Fruit fly (Drosophila melanogaster) whole organism, embryonic: Measurements from ENCODE around the gene CG33124.

Experiments used
- Aef1 ChIP-seq: fragments of 200-800 bp; sonication (Bioruptor generic); IDR thresholded peaks from 3 replicates; pipeline ENCODE4 v1.3.6; 2022; ENCODE audit warnings: missing biosample characterization, missing genetic modification characterization
- CG11696 ChIP-seq: fragments of 200-800 bp; sonication (Bioruptor generic); IDR thresholded peaks from 2 replicates; pipeline ENCODE4 v1.3.6; 2022; ENCODE audit warnings: missing biosample characterization, missing genetic modification characterization
- CG1233 ChIP-seq: fragments of 200-800 bp; sonication (Bioruptor generic); optimal IDR thresholded peaks from 4 replicates; lab custom pipeline; 2018; ENCODE audit warnings: missing biosample characterization, mild to moderate bottlenecking, missing genetic modification characterization
- CG12769 ChIP-seq: fragments of 200-800 bp; sonication (Bioruptor generic); optimal IDR thresholded peaks from 2 replicates; lab custom pipeline; 2019; ENCODE audit warnings: missing biosample characterization, mild to moderate bottlenecking, missing genetic modification characterization, moderate library complexity
- CG14441 ChIP-seq: fragments of 200-800 bp; sonication (Bioruptor generic); IDR thresholded peaks from 2 replicates; pipeline ENCODE4 v1.3.6; 2022; ENCODE audit warnings: missing biosample characterization, missing genetic modification characterization
- CG1529 ChIP-seq: fragments of 200-800 bp; sonication (Bioruptor generic); optimal IDR thresholded peaks from 3 replicates; lab custom pipeline; 2018; ENCODE audit warnings: missing biosample characterization, missing genetic modification characterization
- CG18476 ChIP-seq: fragments of 200-800 bp; sonication (Bioruptor generic); optimal IDR thresholded peaks from 2 replicates; lab custom pipeline; 2016; ENCODE audit warnings: missing biosample characterization, mild to moderate bottlenecking, missing genetic modification characterization
- CG2875 ChIP-seq: fragments of 200-800 bp; sonication (Bioruptor generic); optimal IDR thresholded peaks from 2 replicates; lab custom pipeline; 2017; ENCODE audit warnings: missing biosample characterization, mild to moderate bottlenecking, missing genetic modification characterization, missing genetic modification reagents
- CG3163 ChIP-seq: fragments of 200-800 bp; sonication (Bioruptor generic); optimal IDR thresholded peaks from 3 replicates; lab custom pipeline; 2016; ENCODE audit warnings: missing biosample characterization, missing genetic modification characterization
- CG33557 ChIP-seq: fragments of 200-800 bp; sonication (Bioruptor generic); optimal IDR thresholded peaks from 2 replicates; lab custom pipeline; 2019; ENCODE audit warnings: missing biosample characterization, mild to moderate bottlenecking, missing genetic modification characterization, moderate library complexity
- CG34224 ChIP-seq: fragments of 200-800 bp; sonication (Bioruptor generic); IDR thresholded peaks from 3 replicates; pipeline ENCODE4 v1.3.6; 2022; ENCODE audit warnings: missing biosample characterization, missing genetic modification characterization; ENCODE audit not compliant: partially characterized antibody
- CG3726 ChIP-seq: fragments of 200-800 bp; sonication (Bioruptor generic); IDR thresholded peaks from 3 replicates; pipeline ENCODE4, ENCODE4 v1.3.6; 2022; ENCODE audit warnings: missing biosample characterization, missing genetic modification characterization
- CG42726 ChIP-seq: fragments of 200-800 bp; sonication (Bioruptor generic); IDR thresholded peaks from 2 replicates; pipeline ENCODE4 v1.3.6; 2022; ENCODE audit warnings: missing biosample characterization, missing genetic modification characterization; ENCODE audit not compliant: partially characterized antibody
- CG4360 ChIP-seq: fragments of 200-800 bp; sonication (Bioruptor generic); IDR thresholded peaks from 2 replicates; pipeline ENCODE4 v1.3.6; 2022; ENCODE audit warnings: missing biosample characterization, missing genetic modification characterization
- CG43689 ChIP-seq: fragments of 200-800 bp; sonication (Bioruptor generic); IDR thresholded peaks from 2 replicates; pipeline ENCODE4 v1.3.6; 2022; ENCODE audit warnings: missing biosample characterization, missing genetic modification characterization
- CG4404 ChIP-seq: fragments of 200-800 bp; sonication (Bioruptor generic); IDR thresholded peaks from 2 replicates; pipeline ENCODE4 v1.3.6; 2022; ENCODE audit warnings: missing biosample characterization, missing genetic modification characterization
- CG4820 ChIP-seq: fragments of 200-800 bp; sonication (Bioruptor generic); optimal IDR thresholded peaks from 3 replicates; lab custom pipeline; 2016; ENCODE audit warnings: missing biosample characterization, missing genetic modification characterization
- CG4854 ChIP-seq: fragments of 200-800 bp; sonication (Bioruptor generic); optimal IDR thresholded peaks from 2 replicates; lab custom pipeline; 2016; ENCODE audit warnings: missing biosample characterization, missing genetic modification characterization, inconsistent platforms
- CG6254 ChIP-seq: fragments of 200-800 bp; sonication (Bioruptor generic); optimal IDR thresholded peaks from 3 replicates; lab custom pipeline; 2017; ENCODE audit warnings: mild to moderate bottlenecking, missing biosample characterization, missing genetic modification reagents, missing genetic modification characterization
- CG6272 ChIP-seq: fragments of 200-800 bp; sonication (Bioruptor generic); IDR thresholded peaks from 2 replicates; pipeline ENCODE4 v1.3.6; 2022; ENCODE audit warnings: missing biosample characterization, missing genetic modification characterization
- CG7271 ChIP-seq: fragments of 200-800 bp; sonication (Bioruptor generic); optimal IDR thresholded peaks from 2 replicates; lab custom pipeline; 2018; ENCODE audit warnings: missing biosample characterization, mild to moderate bottlenecking, missing genetic modification characterization, moderate library complexity
- Dip2 ChIP-seq: fragments of 200-800 bp; sonication (Bioruptor generic); IDR thresholded peaks from 2 replicates; pipeline ENCODE4 v1.3.6; 2022; ENCODE audit warnings: missing biosample characterization, missing genetic modification characterization
- Dref ChIP-seq: fragments of 200-800 bp; sonication (Bioruptor generic); IDR thresholded peaks from 2 replicates; pipeline ENCODE4 v1.3.6; 2022; ENCODE audit warnings: missing biosample characterization, missing genetic modification characterization
- GATAe ChIP-seq: fragments of 200-800 bp; sonication (Bioruptor generic); conservative IDR thresholded peaks from 2 replicates; pipeline ENCODE4 v1.3.6; 2022; ENCODE audit warnings: missing biosample characterization, missing genetic modification characterization
- H15 ChIP-seq: fragments of 200-800 bp; sonication (Bioruptor generic); IDR thresholded peaks from 3 replicates; pipeline ENCODE4 v1.3.6; 2022; ENCODE audit warnings: missing biosample characterization, missing genetic modification characterization
- HHEX ChIP-seq: fragments of 200-800 bp; sonication (Bioruptor generic); optimal IDR thresholded peaks from 3 replicates; lab custom pipeline; 2017; ENCODE audit warnings: missing biosample characterization, mild to moderate bottlenecking, missing genetic modification characterization, missing genetic modification reagents
- HLHmδ ChIP-seq: fragments of 200-800 bp; sonication (Bioruptor generic); optimal IDR thresholded peaks from 2 replicates; lab custom pipeline; 2018; ENCODE audit warnings: missing biosample characterization, mild to moderate bottlenecking, missing genetic modification characterization, moderate library complexity
- Meics ChIP-seq: fragments of 200-800 bp; sonication (Bioruptor generic); optimal IDR thresholded peaks from 2 replicates; lab custom pipeline; 2017; ENCODE audit warnings: missing biosample characterization, mild to moderate bottlenecking, missing genetic modification characterization
- Pdp1 ChIP-seq, 2 experiments: fragments of 200-800 bp; sonication (Bioruptor generic); optimal IDR thresholded peaks; 3 replicates each; lab custom pipeline; 2016; ENCODE audit warnings: missing biosample characterization in 2 of 2, missing genetic modification characterization in 2 of 2, mild to moderate bottlenecking in 1 of 2, moderate library complexity in 1 of 2
- Rx ChIP-seq: fragments of 200-800 bp; sonication (Bioruptor generic); IDR thresholded peaks from 2 replicates; pipeline ENCODE4 v1.3.6; 2022; ENCODE audit warnings: missing biosample characterization, missing genetic modification characterization
- TFAM ChIP-seq: fragments of 200-800 bp; sonication (Bioruptor generic); optimal IDR thresholded peaks from 2 replicates; lab custom pipeline; 2017; ENCODE audit warnings: missing biosample characterization, missing genetic modification characterization, inconsistent platforms
- al ChIP-seq: fragments of 200-800 bp; sonication (Bioruptor generic); IDR thresholded peaks from 2 replicates; pipeline ENCODE4 v1.3.6; 2022; ENCODE audit warnings: missing biosample characterization, missing genetic modification characterization
- aop ChIP-seq: fragments of 200-800 bp; sonication (Bioruptor generic); IDR thresholded peaks from 2 replicates; pipeline ENCODE4 v1.3.6; 2022; ENCODE audit warnings: missing biosample characterization, missing genetic modification characterization
- bab2 ChIP-seq: fragments of 200-800 bp; sonication (Bioruptor generic); optimal IDR thresholded peaks from 2 replicates; lab custom pipeline; 2016; ENCODE audit warnings: missing biosample characterization, missing genetic modification characterization
- br ChIP-seq: fragments of >200 bp; optimal IDR thresholded peaks from 2 replicates; lab custom pipeline; 2017
- cato ChIP-seq: fragments of 200-800 bp; sonication (Bioruptor generic); optimal IDR thresholded peaks from 2 replicates; lab custom pipeline; 2016; ENCODE audit warnings: missing biosample characterization, missing genetic modification characterization, borderline replicate concordance
- chm ChIP-seq: fragments of 200-800 bp; sonication (Bioruptor generic); IDR thresholded peaks from 2 replicates; pipeline ENCODE4 v1.3.6; 2022; ENCODE audit warnings: missing biosample characterization, missing genetic modification characterization
- crc ChIP-seq: fragments of 200-800 bp; sonication (Bioruptor generic); optimal IDR thresholded peaks from 2 replicates; lab custom pipeline; 2016; ENCODE audit warnings: missing biosample characterization, missing genetic modification characterization
- ftz-f1 ChIP-seq: fragments of 200-800 bp; sonication (Bioruptor generic); optimal IDR thresholded peaks from 2 replicates; lab custom pipeline; 2016; ENCODE audit warnings: missing biosample characterization, missing genetic modification characterization
- ham ChIP-seq: fragments of 200-800 bp; sonication (Bioruptor generic); IDR thresholded peaks from 2 replicates; pipeline ENCODE4 v1.3.6; 2022; ENCODE audit warnings: missing biosample characterization, missing genetic modification characterization
- hth ChIP-seq: fragments of >200 bp; optimal IDR thresholded peaks from 2 replicates; lab custom pipeline; 2017; ENCODE audit warnings: inconsistent platforms
- ind ChIP-seq: fragments of 200-800 bp; sonication (Bioruptor generic); optimal IDR thresholded peaks from 3 replicates; lab custom pipeline; 2016; ENCODE audit warnings: missing biosample characterization, missing genetic modification characterization
- lmd ChIP-seq: fragments of 200-800 bp; sonication (Bioruptor generic); IDR thresholded peaks from 2 replicates; pipeline ENCODE4 v1.3.6; 2022; ENCODE audit warnings: missing biosample characterization, missing genetic modification characterization
- org-1 ChIP-seq: fragments of 200-800 bp; sonication (Bioruptor generic); optimal IDR thresholded peaks from 2 replicates; lab custom pipeline; 2017; ENCODE audit warnings: missing biosample characterization, missing genetic modification characterization
- pum ChIP-seq: fragments of 200-800 bp; sonication (Bioruptor generic); optimal IDR thresholded peaks from 2 replicates; lab custom pipeline; 2016; ENCODE audit warnings: missing biosample characterization, missing genetic modification characterization
- sc ChIP-seq, 3 experiments: fragments of >200 bp in 2 of 3; fragments of 200-800 bp in 1 of 3; sonication (Bioruptor generic) in 1 of 3; optimal IDR thresholded peaks; 2 replicates in 2 of 3; 3 replicates in 1 of 3; lab custom pipeline; 2017; ENCODE audit warnings: mild to moderate bottlenecking in 1 of 3, missing biosample characterization in 1 of 3, missing genetic modification characterization in 1 of 3, missing genetic modification reagents in 1 of 3
- sima ChIP-seq: fragments of 200-800 bp; sonication (Bioruptor generic); optimal IDR thresholded peaks from 2 replicates; lab custom pipeline; 2016; ENCODE audit warnings: missing biosample characterization, missing genetic modification characterization
- sr ChIP-seq: fragments of 200-800 bp; sonication (Bioruptor generic); IDR thresholded peaks from 3 replicates; pipeline ENCODE4 v1.3.6; 2022; ENCODE audit warnings: missing biosample characterization, missing genetic modification characterization
- stwl ChIP-seq: fragments of 200-800 bp; sonication (Bioruptor generic); optimal IDR thresholded peaks from 3 replicates; lab custom pipeline; 2018; ENCODE audit warnings: missing biosample characterization, mild to moderate bottlenecking, missing genetic modification characterization, moderate library complexity
- sug ChIP-seq: fragments of 200-800 bp; optimal IDR thresholded peaks from 2 replicates; lab custom pipeline; 2019; ENCODE audit warnings: missing biosample characterization, mild to moderate bottlenecking, missing genetic modification characterization, moderate library complexity
- tll ChIP-seq, 2 experiments: fragments of 200-800 bp in 1 of 2; fragments of >200 bp in 1 of 2; sonication (Bioruptor generic) in 1 of 2; optimal IDR thresholded peaks; 2 replicates each; lab custom pipeline; 2017 to 2019; ENCODE audit warnings: missing biosample characterization in 2 of 2, missing genetic modification characterization in 2 of 2, mild to moderate bottlenecking in 1 of 2, moderate library complexity in 1 of 2
- wor ChIP-seq: fragments of 200-800 bp; sonication (Bioruptor generic); IDR thresholded peaks from 2 replicates; pipeline ENCODE4 v1.3.6; 2022; ENCODE audit warnings: missing biosample characterization, missing genetic modification characterization

CG33124 gene

dm6 chr2L:2180120-2180539, 28.8 kb downstream of the CG33124 start (continued):
- TF ChIP-seq CG6254 (GFP tag; lab: Kevin White, UChicago) = peak; percentile 84
- TF ChIP-seq CG3163 = peak; percentile 9
- peak; percentile 74 for TF ChIP-seq bab2 (GFP tag; lab: Kevin White, UChicago)
- no peak for TF ChIP-seq hth
- peak; percentile 91 for TF ChIP-seq lmd (GFP tag; lab: Robert Waterston, UW)
- peak; percentile 3 for TF ChIP-seq sug (tag; lab: Kevin White, UChicago)
- peak; percentile 89 for TF ChIP-seq CG12769
- peak; percentile 75 for TF ChIP-seq al
- peak; percentile 62 for TF ChIP-seq GATAe (GFP tag; lab: Robert Waterston, UW)
- TF ChIP-seq Dip2 (GFP tag; lab: Robert Waterston, UW) = 0 out of 2 replicates have a peak, but pooled peaks have one; percentile 19
- TF ChIP-seq org-1 (GFP tag; lab: Kevin White, UChicago) = peak; percentile 76
- no peak for TF ChIP-seq stwl
- TF ChIP-seq br (lab: Kevin White, UChicago) = no peak
- TF ChIP-seq CG1233 (GFP tag; lab: Kevin White, UChicago) = peak; percentile 85
- peak; percentile 23 for TF ChIP-seq sima (GFP tag; lab: Kevin White, UChicago)
- TF ChIP-seq CG1529 (GFP tag; lab: Kevin White, UChicago) = peak; percentile 85
- peak; percentile 79 for TF ChIP-seq Meics (GFP tag; lab: Kevin White, UChicago)
- peak; percentile 87 for TF ChIP-seq sr
- TF ChIP-seq TFAM = peak; percentile 75
- no peak for TF ChIP-seq sc (optimal IDR thresholded peaks at IDR 0.05; lab: Kevin White, UChicago)
- TF ChIP-seq sc (GFP tag; optimal IDR thresholded peaks at IDR 0.05; lab: Kevin White, UChicago) = peak; percentile 82
- peak; percentile 83 for TF ChIP-seq ind
- TF ChIP-seq wor (GFP tag; lab: Robert Waterston, UW) = peak; percentile 87
- peak; percentile 80 for TF ChIP-seq cato (GFP tag; lab: Kevin White, UChicago)
- peak; percentile 93 for TF ChIP-seq aop (GFP tag; lab: Robert Waterston, UW)
- peak; percentile 10 for TF ChIP-seq ftz-f1
- peak; percentile 59 for TF ChIP-seq CG4360 (GFP tag; lab: Robert Waterston, UW)
- TF ChIP-seq Dref (GFP tag; lab: Robert Waterston, UW) = no peak
- TF ChIP-seq pum = peak; percentile 74
- TF ChIP-seq CG6272 (GFP tag; lab: Robert Waterston, UW) = peak; percentile 80
- peak; percentile 57; the same call in 1 of the 2 replicates for TF ChIP-seq CG43689 (GFP tag; lab: Robert Waterston, UW)
- TF ChIP-seq, all 482 proteins: peak for 408

dm6 chr2L:2179366-2179765, 29.5 kb downstream of the CG33124 start:
- no peak for TF ChIP-seq CG34224 (GFP tag; lab: Robert Waterston, UW)
- TF ChIP-seq CG14441 (GFP tag; lab: Robert Waterston, UW) = peak; percentile 63; the same call in 1 of the 2 replicates
- TF ChIP-seq crc (GFP tag; lab: Kevin White, UChicago) = peak; percentile 24
- TF ChIP-seq CG33557 (GFP tag; lab: Kevin White, UChicago) = no peak
- TF ChIP-seq H15 (GFP tag; lab: Robert Waterston, UW) = peak; percentile 58; the same call in 2 of the 3 replicates
- TF ChIP-seq CG3726 = no peak
- peak; percentile 73 to 82 for TF ChIP-seq Pdp1 (GFP tag; optimal IDR thresholded peaks at IDR 0.05; lab: Kevin White, UChicago)
- no peak for TF ChIP-seq CG7271 (tag; lab: Kevin White, UChicago)
- TF ChIP-seq CG2875 (GFP tag; lab: Kevin White, UChicago) = peak; percentile 8
- TF ChIP-seq CG42726 = no peak
- TF ChIP-seq Aef1 (GFP tag; lab: Robert Waterston, UW) = peak; percentile 63
- TF ChIP-seq ham (GFP tag; lab: Robert Waterston, UW) = peak; percentile 69; the same call in 1 of the 2 replicates
- peak; percentile 61 for TF ChIP-seq CG4820
- no peak; the same call in 1 of the 2 replicates for TF ChIP-seq CG11696 (GFP tag; lab: Robert Waterston, UW)
- peak; percentile 48 for TF ChIP-seq CG18476 (GFP tag; lab: Kevin White, UChicago)
- TF ChIP-seq HHEX = peak; percentile 78
- TF ChIP-seq chm (GFP tag; lab: Robert Waterston, UW) = peak; percentile 64
- TF ChIP-seq CG4854 (GFP tag; lab: Kevin White, UChicago) = peak; percentile 66
- peak; percentile 65 for TF ChIP-seq CG4404 (GFP tag; lab: Robert Waterston, UW)
- TF ChIP-seq HLHmδ (GFP tag; lab: Kevin White, UChicago) = no peak
- no peak for TF ChIP-seq tll (GFP tag; optimal IDR thresholded peaks at IDR 0.05; lab: Kevin White, UChicago)
- TF ChIP-seq Rx (GFP tag; lab: Robert Waterston, UW) = peak; percentile 33; the same call in 1 of the 2 replicates
